Worm (Caenorhabditis elegans) whole organism, mixed stage, embryonic: ENCODE results near the gene mrp-5.

Experiments
- elt-3 ChIP-seq: fragments of 150-350 bp; optimal IDR thresholded peaks from 2 replicates; lab custom pipeline; 2014; ENCODE audit warnings: missing biosample characterization, missing genetic modification characterization
- lin-13 ChIP-seq: fragments of 150-350 bp; optimal IDR thresholded peaks from 2 replicates; lab custom pipeline; 2014; ENCODE audit warnings: missing biosample characterization, missing genetic modification characterization
- mab-5 ChIP-seq: fragments of 150-350 bp; optimal IDR thresholded peaks from 2 replicates; lab custom pipeline; 2014; ENCODE audit warnings: missing biosample characterization, missing genetic modification characterization
- mls-2 ChIP-seq: sonication (generic microtip); optimal IDR thresholded peaks from 2 replicates; lab custom pipeline; 2016; ENCODE audit warnings: mild to moderate bottlenecking, missing genetic modification characterization, moderate library complexity, missing compliant biosample characterization
- nhr-237 ChIP-seq: fragments of 150-350 bp; optimal IDR thresholded peaks from 2 replicates; lab custom pipeline; 2014; ENCODE audit warnings: missing biosample characterization, missing genetic modification characterization
- unc-62 ChIP-seq: fragments of 150-350 bp; optimal IDR thresholded peaks from 2 replicates; lab custom pipeline; 2014; ENCODE audit warnings: missing biosample characterization, missing genetic modification reagents, missing genetic modification characterization

- no peak for TF ChIP-seq mls-2 (tag; lab: Kevin White, UChicago)
- TF ChIP-seq elt-3 (tag; lab: Kevin White, UChicago) = no peak
- TF ChIP-seq unc-62 (GFP tag; lab: Kevin White, UChicago) = no peak
- TF ChIP-seq nhr-237 (tag; lab: Kevin White, UChicago) = no peak
- TF ChIP-seq mab-5 (tag; lab: Kevin White, UChicago) = no peak
- TF ChIP-seq lin-13 (tag; lab: Kevin White, UChicago) = no peak
Observed at ce11 chrX:14958401-14958800, 12.3 kb upstream of the mrp-5 start.
